Worm (Caenorhabditis elegans): ENCODE measurements around the gene trpa-1.

Gene trpa-1

DNA sequence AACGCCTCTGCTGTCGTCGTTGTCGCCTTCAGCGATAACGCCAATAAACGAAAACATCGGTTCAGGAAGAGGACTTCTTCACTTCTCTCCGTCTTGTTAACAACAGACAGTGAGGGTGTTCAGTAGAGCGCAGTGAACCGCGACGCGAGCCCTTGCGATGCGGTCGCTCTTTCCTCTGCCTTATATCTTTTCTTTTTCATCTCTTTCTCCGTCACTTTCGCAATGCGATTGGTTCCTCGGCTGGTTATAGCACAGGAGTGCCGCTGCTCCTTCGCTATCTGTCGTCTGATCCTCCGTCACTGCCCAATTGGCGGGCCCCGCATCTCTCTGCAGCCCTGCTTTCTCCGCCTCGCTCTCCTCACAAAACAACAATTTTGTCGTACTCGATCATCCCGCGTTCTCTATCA lies 7.2 kb upstream of the trpa-1 start (continued):
- TF ChIP-seq set-16 (GFP tag; IDR thresholded peaks at IDR 0.05) (peak; percentile 87), skn-1 (tag; optimal IDR thresholded peaks at IDR 0.05) (no peak), lin-38 (GFP tag; IDR thresholded peaks at IDR 0.05) (peak; percentile 66), mes-2 (tag; optimal IDR thresholded peaks at IDR 0.05; ENCODE audit: poor library complexity, severe bottlenecking) (peak; percentile 64), nhr-11 (tag; optimal IDR thresholded peaks at IDR 0.05) (peak; percentile 73), nhr-42 (GFP tag; IDR thresholded peaks at IDR 0.05) (no peak), ceh-44 (GFP tag; IDR thresholded peaks at IDR 0.05) (peak; percentile 51; the same call in 1 of the 2 replicates), lsy-2 (tag; optimal IDR thresholded peaks at IDR 0.05) (peak; percentile 55 to 79), mdt-29 (GFP tag; IDR thresholded peaks at IDR 0.05) (no peak), dpl-1 (GFP tag; optimal IDR thresholded peaks at IDR 0.05) (peak; percentile 19), nhr-77 (tag; optimal IDR thresholded peaks at IDR 0.05) (peak; percentile 22), D1046.2 (GFP tag; IDR thresholded peaks at IDR 0.05) (no peak), T26A8.4 (GFP tag; IDR thresholded peaks at IDR 0.05) (peak; percentile 38; the same call in 1 of the 2 replicates), snpc-4 (tag; optimal IDR thresholded peaks at IDR 0.05) (no peak), daf-19 (GFP tag; conservative IDR thresholded peaks at IDR 0.05) (no peak), mxl-3 (GFP tag; optimal IDR thresholded peaks at IDR 0.05) (peak; percentile 42), mxl-2 (GFP tag; conservative IDR thresholded peaks at IDR 0.05) (no peak; the same call in 1 of the 2 replicates), nhr-48 (tag; optimal IDR thresholded peaks at IDR 0.05) (no peak), ZK337.2 (GFP tag; IDR thresholded peaks at IDR 0.05) (no peak)

- TF ChIP-seq zag-1 (tag; optimal IDR thresholded peaks at IDR 0.05) (no peak), nhr-237 (tag; optimal IDR thresholded peaks at IDR 0.05) (no peak), nhr-48 (tag; optimal IDR thresholded peaks at IDR 0.05) (no peak), ceh-44 (GFP tag; IDR thresholded peaks at IDR 0.05) (no peak), egl-27 (tag; optimal IDR thresholded peaks at IDR 0.05) (no peak), Y48G9A.11 (GFP tag; IDR thresholded peaks at IDR 0.05) (no peak), attf-4 (tag; optimal IDR thresholded peaks at IDR 0.05) (no peak), F49E8.2 (tag; optimal IDR thresholded peaks at IDR 0.05; ENCODE audit: borderline replicate concordance) (no peak), snpc-1.2 (GFP tag; IDR thresholded peaks at IDR 0.05) (no peak), cey-2 (tag; optimal IDR thresholded peaks at IDR 0.05; ENCODE audit: borderline replicate concordance, insufficient read depth) (no peak), Y5F2A.4 (GFP tag; optimal IDR thresholded peaks at IDR 0.05) (no peak), lin-39 (tag; optimal IDR thresholded peaks at IDR 0.05) (no peak), aha-1 (tag) (no peak)
These were observed 6.2 kb upstream of the trpa-1 start, which contains the start of gene let-92 for ce11 chrIV:11858142-11858541. let-92 (plus strand) TSS chrIV:11858442.

ce11 chrIV:11859995-11860605 lies 4.2 kb upstream of the trpa-1 start, which contains the start of gene mob-1:
mob-1 (plus strand) TSS chrIV:11860555.
- TF ChIP-seq mdl-1 (tag; optimal IDR thresholded peaks at IDR 0.05) (peak in 1 of 2 experiments; percentile 34), daf-16 (GFP tag; optimal IDR thresholded peaks at IDR 0.05) (no peak), daf-16 (tag; optimal IDR thresholded peaks at IDR 0.05) (peak; percentile 43), vab-7 (GFP tag; IDR thresholded peaks at IDR 0.05) (no peak), lim-7 (GFP tag; IDR thresholded peaks at IDR 0.05) (0 out of 2 replicates have a peak, but pooled peaks have one; percentile 36), lsy-2 (tag; optimal IDR thresholded peaks at IDR 0.05) (peak in 1 of 2 experiments; percentile 31), dve-1 (tag; optimal IDR thresholded peaks at IDR 0.05; ENCODE audit: insufficient read depth) (peak; percentile 42), mxl-3 (GFP tag; optimal IDR thresholded peaks at IDR 0.05) (peak; percentile 66), gei-8 (GFP tag; optimal IDR thresholded peaks at IDR 0.05) (no peak), nhr-11 (tag; optimal IDR thresholded peaks at IDR 0.05) (no peak), zfp-3 (GFP tag; conservative IDR thresholded peaks at IDR 0.05) (no peak), hlh-11 (tag; optimal IDR thresholded peaks at IDR 0.05) (peak; percentile 7), hlh-30 (tag; optimal IDR thresholded peaks at IDR 0.05; ENCODE audit: insufficient read depth) (peak; percentile 54), aha-1 (tag) (peak; percentile 38), mes-2 (tag; optimal IDR thresholded peaks at IDR 0.05; ENCODE audit: poor library complexity, severe bottlenecking) (peak; percentile 29), dpl-1 (GFP tag; optimal IDR thresholded peaks at IDR 0.05) (no peak), snpc-1.2 (GFP tag; IDR thresholded peaks at IDR 0.05) (0 out of 2 replicates have a peak, but pooled peaks have one; percentile 11), F10B5.3 (tag; optimal IDR thresholded peaks at IDR 0.05) (no peak), ama-1 (optimal IDR thresholded peaks at IDR 0.05) (peak; percentile 54), nhr-77 (tag; optimal IDR thresholded peaks at IDR 0.05) (peak; percentile 7), lin-38 (GFP tag; IDR thresholded peaks at IDR 0.05) (peak; percentile 39)

Measured in whole organism, L4 larva.